Fruit fly (Drosophila melanogaster) whole organism, embryonic: ENCODE measurements around the gene smash.

Source experiments
- Atf6 ChIP-seq: fragments of 200-800 bp; sonication (Bioruptor generic); IDR thresholded peaks from 2 replicates; pipeline ENCODE4 v1.3.6; 2022; ENCODE audit warnings: missing biosample characterization, missing genetic modification characterization
- B-H1 ChIP-seq: fragments of 200-800 bp; sonication (Bioruptor generic); IDR thresholded peaks from 3 replicates; pipeline ENCODE4 v1.3.6; 2022; ENCODE audit warnings: missing biosample characterization, missing genetic modification characterization
- CG10321 ChIP-seq: fragments of 200-800 bp; sonication (Bioruptor generic); IDR thresholded peaks from 2 replicates; pipeline ENCODE4 v1.3.6; 2022; ENCODE audit warnings: missing biosample characterization, missing genetic modification characterization
- CG11560 ChIP-seq: fragments of 200-800 bp; sonication (Bioruptor generic); IDR thresholded peaks from 3 replicates; pipeline ENCODE4 v1.3.6; 2022; ENCODE audit warnings: missing biosample characterization, missing genetic modification characterization
- CG12219 ChIP-seq: fragments of 200-800 bp; sonication (Bioruptor generic); optimal IDR thresholded peaks from 3 replicates; lab custom pipeline; 2018; ENCODE audit warnings: missing biosample characterization, mild to moderate bottlenecking, missing genetic modification characterization
- CG14860 ChIP-seq: fragments of 200-800 bp; sonication (Bioruptor generic); IDR thresholded peaks from 3 replicates; pipeline ENCODE4 v1.3.6; 2022; ENCODE audit warnings: missing biosample characterization, missing genetic modification characterization; ENCODE audit not compliant: partially characterized antibody
- CG15011 ChIP-seq: fragments of 200-800 bp; sonication (Bioruptor generic); optimal IDR thresholded peaks from 3 replicates; lab custom pipeline; 2018; ENCODE audit warnings: missing biosample characterization, mild to moderate bottlenecking, missing genetic modification characterization
- CG15479 ChIP-seq: fragments of 200-800 bp; sonication (Bioruptor generic); optimal IDR thresholded peaks from 3 replicates; lab custom pipeline; 2019; ENCODE audit warnings: missing biosample characterization, mild to moderate bottlenecking, missing genetic modification characterization, moderate library complexity
- CG1647 ChIP-seq: fragments of 200-800 bp; sonication (Bioruptor generic); optimal IDR thresholded peaks from 3 replicates; lab custom pipeline; 2016; ENCODE audit warnings: missing biosample characterization, missing genetic modification characterization
- CG16779 ChIP-seq: fragments of 200-800 bp; sonication (Bioruptor generic); IDR thresholded peaks from 2 replicates; pipeline ENCODE4 v1.3.6; 2022; ENCODE audit warnings: missing biosample characterization, missing genetic modification characterization
- CG17568 ChIP-seq: fragments of 200-800 bp; sonication (Bioruptor generic); optimal IDR thresholded peaks from 2 replicates; lab custom pipeline; 2018; ENCODE audit warnings: missing biosample characterization, mild to moderate bottlenecking, missing genetic modification characterization, moderate library complexity
- CG1792 ChIP-seq: fragments of 200-800 bp; sonication (Bioruptor generic); optimal IDR thresholded peaks from 2 replicates; lab custom pipeline; 2016; ENCODE audit warnings: missing biosample characterization, missing genetic modification characterization
- CG2129 ChIP-seq: fragments of 200-800 bp; sonication (Bioruptor generic); IDR thresholded peaks from 2 replicates; pipeline ENCODE4 v1.3.6; 2022; ENCODE audit warnings: missing biosample characterization, missing genetic modification characterization; ENCODE audit not compliant: partially characterized antibody
- CG2202 ChIP-seq: fragments of 200-800 bp; sonication (Bioruptor generic); optimal IDR thresholded peaks from 2 replicates; lab custom pipeline; 2018; ENCODE audit warnings: missing biosample characterization, mild to moderate bottlenecking, missing genetic modification characterization
- CG2678 ChIP-seq: fragments of 200-800 bp; sonication (Bioruptor generic); optimal IDR thresholded peaks from 3 replicates; lab custom pipeline; 2019; ENCODE audit warnings: missing biosample characterization, mild to moderate bottlenecking, missing genetic modification characterization, moderate library complexity
- CG31388 ChIP-seq: fragments of 200-800 bp; sonication (Bioruptor generic); optimal IDR thresholded peaks from 2 replicates; lab custom pipeline; 2016; ENCODE audit warnings: missing biosample characterization, missing genetic modification characterization
- CG42726 ChIP-seq: fragments of 200-800 bp; sonication (Bioruptor generic); IDR thresholded peaks from 2 replicates; pipeline ENCODE4 v1.3.6; 2022; ENCODE audit warnings: missing biosample characterization, missing genetic modification characterization; ENCODE audit not compliant: partially characterized antibody
- CG4820 ChIP-seq: fragments of 200-800 bp; sonication (Bioruptor generic); optimal IDR thresholded peaks from 3 replicates; lab custom pipeline; 2016; ENCODE audit warnings: missing biosample characterization, missing genetic modification characterization
- CG6791 ChIP-seq: fragments of 200-800 bp; sonication (Bioruptor generic); IDR thresholded peaks from 3 replicates; pipeline ENCODE4 v1.3.6; 2022; ENCODE audit warnings: missing biosample characterization, missing genetic modification characterization; ENCODE audit not compliant: partially characterized antibody
- CG6854 ChIP-seq: fragments of 200-800 bp; sonication (Bioruptor generic); optimal IDR thresholded peaks from 3 replicates; lab custom pipeline; 2017; ENCODE audit warnings: missing biosample characterization, mild to moderate bottlenecking, missing genetic modification characterization
- CG9797 ChIP-seq: fragments of 200-800 bp; sonication (Bioruptor generic); optimal IDR thresholded peaks from 3 replicates; lab custom pipeline; 2018; ENCODE audit warnings: missing biosample characterization, mild to moderate bottlenecking, missing genetic modification characterization
- Gsc ChIP-seq: fragments of 200-800 bp; sonication (Bioruptor generic); IDR thresholded peaks from 2 replicates; pipeline ENCODE4 v1.3.6; 2022; ENCODE audit warnings: missing biosample characterization, missing genetic modification characterization
- HLH54F ChIP-seq: fragments of 200-800 bp; sonication (Bioruptor generic); optimal IDR thresholded peaks from 3 replicates; lab custom pipeline; 2016; ENCODE audit warnings: missing biosample characterization, missing genetic modification characterization
- Hr51 ChIP-seq, 2 experiments: fragments of 200-800 bp; sonication (Bioruptor generic); optimal IDR thresholded peaks; 2 replicates in 1 of 2; 3 replicates in 1 of 2; lab custom pipeline; 2016 to 2018; ENCODE audit warnings: missing biosample characterization in 2 of 2, missing genetic modification characterization in 2 of 2, mild to moderate bottlenecking in 1 of 2, moderate library complexity in 1 of 2
- Lhr ChIP-seq: fragments of 200-800 bp; sonication (Bioruptor generic); optimal IDR thresholded peaks from 3 replicates; lab custom pipeline; 2017; ENCODE audit warnings: mild to moderate bottlenecking, missing biosample characterization, missing genetic modification reagents, missing genetic modification characterization
- Med ChIP-seq: fragments of 200-800 bp; sonication (Bioruptor generic); peaks from one replicate; lab custom pipeline; 2016; ENCODE audit warnings: missing biosample characterization, missing genetic modification characterization, mild to moderate bottlenecking, inconsistent platforms, moderate library complexity
- Mrtf ChIP-seq: fragments of 200-800 bp; sonication (Bioruptor generic); IDR thresholded peaks from 3 replicates; pipeline ENCODE4 v1.3.6; 2022; ENCODE audit warnings: missing biosample characterization, missing genetic modification characterization
- NK7.1 ChIP-seq: fragments of 200-800 bp; sonication (Bioruptor generic); optimal IDR thresholded peaks from 3 replicates; lab custom pipeline; 2016; ENCODE audit warnings: missing biosample characterization, missing genetic modification characterization
- Scr ChIP-seq: fragments of 200-800 bp; sonication (Bioruptor generic); IDR thresholded peaks from 2 replicates; pipeline ENCODE4 v1.3.6; 2022; ENCODE audit warnings: missing biosample characterization, missing genetic modification characterization; ENCODE audit not compliant: partially characterized antibody
- Taf1 ChIP-seq: fragments of 200-800 bp; sonication (Bioruptor generic); IDR thresholded peaks from 2 replicates; pipeline ENCODE4 v1.3.6; 2022; ENCODE audit warnings: missing biosample characterization, missing genetic modification characterization
- ab ChIP-seq: fragments of 200-800 bp; sonication (Bioruptor generic); optimal IDR thresholded peaks from 2 replicates; lab custom pipeline; 2016; ENCODE audit warnings: missing biosample characterization, missing genetic modification characterization
- br ChIP-seq: fragments of >200 bp; optimal IDR thresholded peaks from 2 replicates; lab custom pipeline; 2017
- cwo ChIP-seq: fragments of 200-800 bp; sonication (Bioruptor generic); optimal IDR thresholded peaks from 3 replicates; lab custom pipeline; 2017; ENCODE audit warnings: missing biosample characterization, missing genetic modification characterization, mild to moderate bottlenecking, moderate library complexity, missing genetic modification reagents
- dan ChIP-seq: fragments of 200-800 bp; sonication (Bioruptor generic); IDR thresholded peaks from 2 replicates; pipeline ENCODE4 v1.3.6; 2022; ENCODE audit warnings: missing biosample characterization, missing genetic modification characterization
- eve ChIP-seq, 2 experiments: fragments of >200 bp; optimal IDR thresholded peaks; 2 replicates each; lab custom pipeline; 2017; ENCODE audit warnings: missing biosample characterization in 2 of 2, missing genetic modification characterization in 2 of 2
- gcm2 ChIP-seq: fragments of 200-800 bp; sonication (Bioruptor generic); optimal IDR thresholded peaks from 2 replicates; lab custom pipeline; 2016; ENCODE audit warnings: missing biosample characterization, missing genetic modification characterization
- hb ChIP-seq: fragments of 200-800 bp; sonication (Bioruptor generic); IDR thresholded peaks from 3 replicates; pipeline ENCODE4 v1.3.6; 2022; ENCODE audit warnings: missing biosample characterization, missing genetic modification characterization; ENCODE audit not compliant: partially characterized antibody
- her ChIP-seq: fragments of 200-800 bp; sonication (Bioruptor generic); optimal IDR thresholded peaks from 2 replicates; lab custom pipeline; 2016; ENCODE audit warnings: missing biosample characterization, missing genetic modification characterization
- jigr1 ChIP-seq: fragments of 200-800 bp; sonication (Bioruptor generic); IDR thresholded peaks from 3 replicates; pipeline ENCODE4 v1.3.6; 2022; ENCODE audit warnings: missing biosample characterization, missing genetic modification characterization
- kni ChIP-seq: fragments of 200-800 bp; sonication (Bioruptor generic); optimal IDR thresholded peaks from 3 replicates; lab custom pipeline; 2017; ENCODE audit warnings: mild to moderate bottlenecking, missing biosample characterization, missing genetic modification reagents, missing genetic modification characterization
- nom ChIP-seq: fragments of 200-800 bp; sonication (Bioruptor generic); optimal IDR thresholded peaks from 2 replicates; lab custom pipeline; 2017; ENCODE audit warnings: missing biosample characterization, missing genetic modification characterization, mild to moderate bottlenecking, moderate library complexity, missing genetic modification reagents
- pros ChIP-seq: fragments of 200-800 bp; sonication (Bioruptor generic); optimal IDR thresholded peaks from 3 replicates; lab custom pipeline; 2019; ENCODE audit warnings: missing biosample characterization, mild to moderate bottlenecking, missing genetic modification characterization, moderate library complexity
- ranshi ChIP-seq: fragments of 200-800 bp; sonication (Bioruptor generic); IDR thresholded peaks from 2 replicates; pipeline ENCODE4 v1.3.6; 2022; ENCODE audit warnings: missing biosample characterization, missing genetic modification characterization
- row ChIP-seq: fragments of 200-800 bp; sonication (Bioruptor generic); IDR thresholded peaks from 3 replicates; pipeline ENCODE4 v1.3.6; 2022; ENCODE audit warnings: missing biosample characterization, missing genetic modification characterization
- sima ChIP-seq: fragments of 200-800 bp; sonication (Bioruptor generic); optimal IDR thresholded peaks from 2 replicates; lab custom pipeline; 2016; ENCODE audit warnings: missing biosample characterization, missing genetic modification characterization
- slbo ChIP-seq: fragments of 200-800 bp; sonication (Bioruptor generic); IDR thresholded peaks from 2 replicates; pipeline ENCODE4 v1.3.6; 2022; ENCODE audit warnings: missing biosample characterization, missing genetic modification characterization
- sqz ChIP-seq: fragments of 200-800 bp; sonication (Bioruptor generic); optimal IDR thresholded peaks from 3 replicates; lab custom pipeline; 2018; ENCODE audit warnings: missing biosample characterization, mild to moderate bottlenecking, missing genetic modification characterization
- tll ChIP-seq, 2 experiments: fragments of 200-800 bp in 1 of 2; fragments of >200 bp in 1 of 2; sonication (Bioruptor generic) in 1 of 2; optimal IDR thresholded peaks; 2 replicates each; lab custom pipeline; 2017 to 2019; ENCODE audit warnings: missing biosample characterization in 2 of 2, missing genetic modification characterization in 2 of 2, mild to moderate bottlenecking in 1 of 2, moderate library complexity in 1 of 2

Gene smash

dm6 chr3R:4739492-4740431 is 80.4 kb downstream of the smash start (continued):
- no peak for TF ChIP-seq dan (GFP tag; lab: Robert Waterston, UW)
- TF ChIP-seq Hr51 (GFP tag; optimal IDR thresholded peaks at IDR 0.05; lab: Kevin White, UChicago): peak; percentile 65 to 85
- TF ChIP-seq Mrtf (GFP tag; lab: Robert Waterston, UW): no peak
- TF ChIP-seq B-H1 (GFP tag; lab: Robert Waterston, UW): no peak
- no peak for TF ChIP-seq hb (GFP tag; lab: Robert Waterston, UW)
- TF ChIP-seq CG1647 (GFP tag; lab: Kevin White, UChicago): peak; percentile 67
- peak; percentile 56 for TF ChIP-seq sqz (GFP tag; lab: Kevin White, UChicago)
- peak; percentile 60 for TF ChIP-seq CG1792 (GFP tag; lab: Kevin White, UChicago)
- TF ChIP-seq ab: no peak
- TF ChIP-seq sima (GFP tag; lab: Kevin White, UChicago): peak; percentile 1
- TF ChIP-seq Gsc: no peak
- peak; percentile 32 for TF ChIP-seq CG2202 (tag; lab: Kevin White, UChicago)
- TF ChIP-seq jigr1: no peak
- TF ChIP-seq CG2129 (GFP tag; lab: Robert Waterston, UW): no peak
- no peak for TF ChIP-seq row
- TF ChIP-seq slbo: no peak
- TF ChIP-seq CG16779 (GFP tag; lab: Robert Waterston, UW): no peak
- TF ChIP-seq her (GFP tag; lab: Kevin White, UChicago): peak; percentile 56
- TF ChIP-seq tll (GFP tag; optimal IDR thresholded peaks at IDR 0.05; lab: Kevin White, UChicago): no peak
- peak; percentile 70 for TF ChIP-seq CG6854 (GFP tag; lab: Kevin White, UChicago)
- TF ChIP-seq nom (GFP tag; lab: Kevin White, UChicago): peak; percentile 43
- TF ChIP-seq CG14860: no peak
- TF ChIP-seq gcm2 (GFP tag; lab: Kevin White, UChicago): no peak
- no peak for TF ChIP-seq CG6791
- peak; percentile 64 for TF ChIP-seq kni
- peak; percentile 30 for TF ChIP-seq CG12219 (GFP tag; lab: Kevin White, UChicago)
- no peak for TF ChIP-seq ranshi (GFP tag; lab: Robert Waterston, UW)
- no peak for TF ChIP-seq CG9797 (GFP tag; lab: Kevin White, UChicago)
- no peak for TF ChIP-seq br (lab: Kevin White, UChicago)
- no peak for TF ChIP-seq CG11560 (tag; lab: Robert Waterston, UW)
- TF ChIP-seq Taf1 (GFP tag; lab: Robert Waterston, UW): no peak
- peak; percentile 63 for TF ChIP-seq NK7.1 (GFP tag; lab: Kevin White, UChicago)
- TF ChIP-seq CG4820: peak; percentile 86
- TF ChIP-seq HLH54F (GFP tag; lab: Kevin White, UChicago): peak; percentile 84
- TF ChIP-seq CG42726 (GFP tag; lab: Robert Waterston, UW): no peak
- peak; percentile 93 for TF ChIP-seq CG2678 (tag; lab: Kevin White, UChicago)
- peak; percentile 79 for TF ChIP-seq pros (GFP tag; lab: Kevin White, UChicago)
- no peak for TF ChIP-seq CG10321 (GFP tag; lab: Robert Waterston, UW)
- TF ChIP-seq eve (GFP tag; optimal IDR thresholded peaks at IDR 0.05; lab: Kevin White, UChicago): peak in 1 of 2 experiments; percentile 96
- TF ChIP-seq Scr (GFP tag; lab: Robert Waterston, UW): no peak
- TF ChIP-seq cwo (GFP tag; lab: Kevin White, UChicago): peak; percentile 76
- peak; percentile 32 for TF ChIP-seq CG31388 (GFP tag; lab: Kevin White, UChicago)
- peak; percentile 83 for TF ChIP-seq Med (GFP tag; lab: Kevin White, UChicago)
- peak; percentile 42 for TF ChIP-seq CG17568 (GFP tag; lab: Kevin White, UChicago)
- TF ChIP-seq CG15479: no peak
- peak; percentile 78 for TF ChIP-seq CG15011
- peak; percentile 47 for TF ChIP-seq Lhr (GFP tag; lab: Kevin White, UChicago)
- no peak for TF ChIP-seq Atf6 (GFP tag; lab: Robert Waterston, UW)
